Worm (Caenorhabditis elegans) whole organism, L1 larva: ENCODE measurements around the gene R08A2.1.

Experiments
- C04F5.9 ChIP-seq: sonication (generic microtip); optimal IDR thresholded peaks from 2 replicates; lab custom pipeline; 2016; ENCODE audit warnings: missing genetic modification characterization, missing compliant biosample characterization
- F16B12.6 ChIP-seq: fragments of 150-350 bp; optimal IDR thresholded peaks from 2 replicates; lab custom pipeline; 2014; ENCODE audit warnings: missing biosample characterization, missing genetic modification characterization
- Y116A8C.19 ChIP-seq: sonication (generic microtip); optimal IDR thresholded peaks from 2 replicates; lab custom pipeline; 2016; ENCODE audit warnings: missing compliant biosample characterization, missing genetic modification characterization, borderline replicate concordance
- aha-1 ChIP-seq: fragments of 150-350 bp; optimal IDR thresholded peaks from 2 replicates; lab custom pipeline; 2014; ENCODE audit warnings: missing biosample characterization, missing genetic modification characterization
- ama-1 ChIP-seq: fragments of 150-350 bp; optimal IDR thresholded peaks from 2 replicates; lab custom pipeline; 2014
- blmp-1 ChIP-seq: fragments of 150-350 bp; optimal IDR thresholded peaks from 2 replicates; lab custom pipeline; 2014; ENCODE audit warnings: missing biosample characterization, missing genetic modification characterization
- ceh-63 ChIP-seq: fragments of 200-800 bp; sonication (Bioruptor generic); optimal IDR thresholded peaks from 2 replicates; lab custom pipeline; 2018; ENCODE audit warnings: mild to moderate bottlenecking, missing genetic modification characterization, missing compliant biosample characterization
- ceh-8 ChIP-seq: fragments of 200-800 bp; sonication (Bioruptor generic); optimal IDR thresholded peaks from 2 replicates; lab custom pipeline; 2018; ENCODE audit warnings: mild to moderate bottlenecking, missing genetic modification characterization, moderate library complexity, missing compliant biosample characterization
- dpl-1 ChIP-seq, 3 experiments: fragments of 150-350 bp in 2 of 3; sonication (generic microtip) in 1 of 3; optimal IDR thresholded peaks; 2 replicates each; lab custom pipeline; 2014 to 2017; ENCODE audit warnings: missing biosample characterization in 3 of 3, missing genetic modification characterization in 3 of 3, missing genetic modification reagents in 3 of 3
- dsc-1 ChIP-seq: sonication (generic microtip); optimal IDR thresholded peaks from 2 replicates; lab custom pipeline; 2016; ENCODE audit warnings: mild to moderate bottlenecking, missing genetic modification characterization, missing compliant biosample characterization
- efl-1 ChIP-seq, 4 experiments: fragments of 150-350 bp; optimal IDR thresholded peaks in 3 of 4; peaks in 1 of 4; 1 replicate in 1 of 4; 2 replicates in 3 of 4; lab custom pipeline; 2014; ENCODE audit warnings: missing biosample characterization in 2 of 4, missing genetic modification characterization in 2 of 4, missing genetic modification reagents in 2 of 4
- efl-3 ChIP-seq: fragments of 200-800 bp; sonication (Bioruptor generic); optimal IDR thresholded peaks from 2 replicates; lab custom pipeline; 2018; ENCODE audit warnings: mild to moderate bottlenecking, missing genetic modification characterization, missing compliant biosample characterization
- egl-27 ChIP-seq, 2 experiments: fragments of 150-350 bp in 1 of 2; sonication (generic microtip); optimal IDR thresholded peaks; 3 replicates each; lab custom pipeline; 2017 to 2018; ENCODE audit warnings: missing biosample characterization in 2 of 2, missing genetic modification characterization in 2 of 2, missing genetic modification reagents in 2 of 2
- fos-1 ChIP-seq: fragments of 150-350 bp; optimal IDR thresholded peaks from 2 replicates; lab custom pipeline; 2014; ENCODE audit warnings: missing biosample characterization, missing genetic modification characterization
- hlh-17 ChIP-seq: fragments of 200-800 bp; sonication (Bioruptor generic); optimal IDR thresholded peaks from 2 replicates; lab custom pipeline; 2018; ENCODE audit warnings: missing genetic modification characterization, mild to moderate bottlenecking, missing compliant biosample characterization, moderate library complexity, borderline replicate concordance
- isw-1 ChIP-seq: fragments of 200-800 bp; sonication (Bioruptor generic); IDR thresholded peaks from 2 replicates; pipeline ENCODE4 v1.3.6; 2022; ENCODE audit warnings: missing genetic modification characterization, missing compliant biosample characterization
- jun-1 ChIP-seq: fragments of 150-350 bp; optimal IDR thresholded peaks from 2 replicates; lab custom pipeline; 2014; ENCODE audit warnings: missing biosample characterization, missing genetic modification reagents, missing genetic modification characterization
- lin-13 ChIP-seq: fragments of 150-350 bp; optimal IDR thresholded peaks from 2 replicates; lab custom pipeline; 2014; ENCODE audit warnings: missing biosample characterization, missing genetic modification reagents, missing genetic modification characterization
- lir-3 ChIP-seq: sonication (generic microtip); optimal IDR thresholded peaks from 2 replicates; lab custom pipeline; 2016; ENCODE audit warnings: mild to moderate bottlenecking, missing genetic modification characterization, moderate library complexity, missing compliant biosample characterization; ENCODE audit not compliant: poor library complexity
- lsy-2 ChIP-seq, 2 experiments: fragments of 150-350 bp; optimal IDR thresholded peaks; 2 replicates each; lab custom pipeline; 2014; ENCODE audit warnings: missing biosample characterization in 2 of 2, missing genetic modification characterization in 2 of 2
- mab-9 ChIP-seq: fragments of 200-800 bp; sonication (Bioruptor generic); IDR thresholded peaks from 2 replicates; pipeline ENCODE4 v1.3.6; 2022; ENCODE audit warnings: missing genetic modification reagents, missing genetic modification characterization, missing compliant biosample characterization
- mef-2 ChIP-seq: fragments of 150-350 bp; optimal IDR thresholded peaks from 2 replicates; lab custom pipeline; 2014; ENCODE audit warnings: missing biosample characterization, missing genetic modification characterization
- mep-1 ChIP-seq: fragments of 150-350 bp; optimal IDR thresholded peaks from 2 replicates; lab custom pipeline; 2014; ENCODE audit warnings: missing biosample characterization, missing genetic modification characterization
- nhr-11 ChIP-seq: fragments of 150-350 bp; optimal IDR thresholded peaks from 2 replicates; lab custom pipeline; 2014; ENCODE audit warnings: missing biosample characterization, missing genetic modification characterization
- nhr-12 ChIP-seq: sonication (generic microtip); optimal IDR thresholded peaks from 2 replicates; lab custom pipeline; 2017; ENCODE audit warnings: missing biosample characterization, missing genetic modification characterization
- nhr-19 ChIP-seq: fragments of 200-800 bp; sonication (Bioruptor generic); conservative IDR thresholded peaks from 2 replicates; pipeline ENCODE4 v1.3.6; 2022; ENCODE audit warnings: missing genetic modification characterization, missing compliant biosample characterization
- nhr-20 ChIP-seq: sonication (generic microtip); optimal IDR thresholded peaks from 2 replicates; lab custom pipeline; 2016; ENCODE audit warnings: mild to moderate bottlenecking, missing genetic modification characterization, missing compliant biosample characterization
- nhr-237 ChIP-seq: fragments of 150-350 bp; optimal IDR thresholded peaks from 2 replicates; lab custom pipeline; 2014; ENCODE audit warnings: missing biosample characterization, missing genetic modification characterization
- nhr-28 ChIP-seq: fragments of 150-350 bp; optimal IDR thresholded peaks from 2 replicates; lab custom pipeline; 2014; ENCODE audit warnings: missing biosample characterization, missing genetic modification characterization
- nhr-47 ChIP-seq: sonication (generic microtip); optimal IDR thresholded peaks from 2 replicates; lab custom pipeline; 2016; ENCODE audit warnings: mild to moderate bottlenecking, missing genetic modification characterization, moderate library complexity, missing compliant biosample characterization
- nhr-76 ChIP-seq: sonication (generic microtip); optimal IDR thresholded peaks from 2 replicates; lab custom pipeline; 2017; ENCODE audit warnings: missing biosample characterization, missing genetic modification characterization
- nhr-77 ChIP-seq: fragments of 150-350 bp; optimal IDR thresholded peaks from 2 replicates; lab custom pipeline; 2014; ENCODE audit warnings: missing biosample characterization, missing genetic modification characterization
- nhr-90 ChIP-seq: sonication (generic microtip); optimal IDR thresholded peaks from 2 replicates; lab custom pipeline; 2016; ENCODE audit warnings: mild to moderate bottlenecking, missing genetic modification characterization, missing compliant biosample characterization; ENCODE audit not compliant: poor library complexity
- pqm-1 ChIP-seq: sonication (generic microtip); optimal IDR thresholded peaks from 3 replicates; lab custom pipeline; 2017; ENCODE audit warnings: missing biosample characterization, missing genetic modification characterization
- rnt-1 ChIP-seq: sonication (generic microtip); optimal IDR thresholded peaks from 2 replicates; lab custom pipeline; 2016; ENCODE audit warnings: mild to moderate bottlenecking, missing genetic modification characterization, moderate library complexity, missing compliant biosample characterization
- skn-1 ChIP-seq: fragments of 150-350 bp; optimal IDR thresholded peaks from 2 replicates; lab custom pipeline; 2014; ENCODE audit warnings: missing biosample characterization, missing genetic modification characterization
- snpc-4 ChIP-seq: fragments of 150-350 bp; optimal IDR thresholded peaks from 2 replicates; lab custom pipeline; 2014; ENCODE audit warnings: missing biosample characterization, missing genetic modification characterization
- snu-23 ChIP-seq: sonication (generic microtip); optimal IDR thresholded peaks from 2 replicates; lab custom pipeline; 2016; ENCODE audit warnings: missing genetic modification characterization, missing compliant biosample characterization
- sptf-1 ChIP-seq: fragments of 150-350 bp; optimal IDR thresholded peaks from 2 replicates; lab custom pipeline; 2014; ENCODE audit warnings: missing biosample characterization, missing genetic modification characterization
- sup-37 ChIP-seq: fragments of 200-800 bp; sonication (Bioruptor generic); optimal IDR thresholded peaks from 2 replicates; lab custom pipeline; 2018; ENCODE audit warnings: mild to moderate bottlenecking, missing genetic modification characterization, missing compliant biosample characterization
- swsn-7 ChIP-seq: sonication (generic microtip); optimal IDR thresholded peaks from 2 replicates; lab custom pipeline; 2016; ENCODE audit warnings: missing genetic modification characterization, missing compliant biosample characterization
- tbx-2 ChIP-seq: sonication (generic microtip); optimal IDR thresholded peaks from 2 replicates; lab custom pipeline; 2016; ENCODE audit warnings: missing genetic modification characterization, missing compliant biosample characterization
- unc-130 ChIP-seq: fragments of 150-350 bp; optimal IDR thresholded peaks from 2 replicates; lab custom pipeline; 2017; ENCODE audit warnings: missing biosample characterization, missing genetic modification characterization, inconsistent platforms
- unc-86 ChIP-seq: sonication (generic microtip); optimal IDR thresholded peaks from 2 replicates; lab custom pipeline; 2016; ENCODE audit warnings: missing genetic modification characterization, missing compliant biosample characterization
- xbp-1 ChIP-seq: sonication (generic microtip); optimal IDR thresholded peaks from 2 replicates; lab custom pipeline; 2016; ENCODE audit warnings: missing genetic modification characterization, missing compliant biosample characterization
- zag-1 ChIP-seq: fragments of 150-350 bp; optimal IDR thresholded peaks from 2 replicates; lab custom pipeline; 2014; ENCODE audit warnings: missing biosample characterization, missing genetic modification characterization
- zip-4 ChIP-seq: fragments of 200-800 bp; sonication (Bioruptor generic); optimal IDR thresholded peaks from 2 replicates; lab custom pipeline; 2018; ENCODE audit warnings: mild to moderate bottlenecking, missing genetic modification characterization, moderate library complexity, missing compliant biosample characterization

The R08A2.1 gene

ce11 chrV:14744824-14745223 is 25.4 kb upstream of the R08A2.1 start:
- TF ChIP-seq nhr-237 (tag; lab: Kevin White, UChicago), result no peak
- no peak for TF ChIP-seq mab-9 (GFP tag; lab: Robert Waterston, UW)
- no peak for TF ChIP-seq lin-13 (GFP tag; lab: Kevin White, UChicago)
- no peak for TF ChIP-seq snu-23 (GFP tag; lab: Kevin White, UChicago)

ce11 chrV:14741233-14741632 is 21.8 kb upstream of the R08A2.1 start, which contains the start of gene Y50E8A.6:
Gene Y50E8A.6 (minus strand): TSS chrV:14741333.
- TF ChIP-seq xbp-1 (tag; lab: Kevin White, UChicago) (no peak), mep-1 (no peak), nhr-77 (no peak), skn-1 (no peak), C04F5.9 (tag; lab: Kevin White, UChicago) (no peak), tbx-2 (tag; lab: Kevin White, UChicago) (no peak), Y116A8C.19 (no peak), nhr-28 (tag; lab: Kevin White, UChicago) (no peak)

DNA sequence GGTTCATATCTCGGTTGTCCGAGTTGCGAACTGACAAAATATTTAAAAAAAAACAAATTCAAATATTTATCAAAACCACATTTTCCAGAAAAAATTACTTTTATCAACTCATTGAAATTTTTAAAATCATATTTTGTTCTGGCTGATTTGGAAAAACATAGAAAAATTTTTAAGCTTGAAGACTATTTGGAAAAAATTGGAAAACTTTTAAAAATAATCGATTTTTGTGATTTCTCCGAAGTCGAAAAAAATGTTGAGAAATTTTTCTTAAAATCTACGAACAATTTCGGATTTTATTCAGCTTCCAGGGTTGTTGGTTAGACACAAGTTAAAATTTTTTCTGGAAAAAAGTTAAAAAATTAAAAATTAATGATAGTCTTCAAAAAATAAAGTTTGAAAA is 17.5 kb upstream of the R08A2.1 start, which contains the start of gene Y50E8A.5:
Gene Y50E8A.5, minus strand, starts transcription at position 101 of the 400 bp plus-strand sequence.
- TF ChIP-seq ceh-63 (GFP tag; lab: Kevin White, UChicago) (no peak), nhr-90 (tag; lab: Kevin White, UChicago) (no peak), lir-3 (tag; lab: Kevin White, UChicago) (no peak), rnt-1 (tag; lab: Kevin White, UChicago) (no peak), ama-1 (lab: Kevin White, UChicago) (no peak), unc-130 (no peak), lin-13 (GFP tag; lab: Kevin White, UChicago) (no peak), blmp-1 (no peak), swsn-7 (no peak), efl-3 (no peak), nhr-11 (tag; lab: Kevin White, UChicago) (no peak), nhr-20 (no peak), nhr-47 (no peak), pqm-1 (tag; lab: Kevin White, UChicago) (no peak), zip-4 (no peak), dsc-1 (tag; lab: Kevin White, UChicago) (no peak), lsy-2 (tag; optimal IDR thresholded peaks at IDR 0.05; lab: Kevin White, UChicago) (no peak), fos-1 (tag; lab: Kevin White, UChicago) (no peak), hlh-17 (GFP tag; lab: Kevin White, UChicago) (no peak)

ce11 chrV:14734187-14734765 is 14.9 kb upstream of the R08A2.1 start, which contains the start of gene unc-61:
Gene unc-61 (minus strand): TSS chrV:14734237.
- peak; percentile 83 to 91 (median 87) for TF ChIP-seq dpl-1 (GFP tag; optimal IDR thresholded peaks at IDR 0.05; lab: Kevin White, UChicago)
- TF ChIP-seq ceh-8, result no peak
- no peak for TF ChIP-seq zip-4
- no peak for TF ChIP-seq snpc-4
- TF ChIP-seq nhr-76 (tag; lab: Kevin White, UChicago), result no peak
- TF ChIP-seq lir-3 (tag; lab: Kevin White, UChicago), result no peak
- no peak for TF ChIP-seq aha-1 (tag; lab: Kevin White, UChicago)
- no peak for TF ChIP-seq dsc-1 (tag; lab: Kevin White, UChicago)
- TF ChIP-seq mab-9 (GFP tag; lab: Robert Waterston, UW), result no peak
- no peak for TF ChIP-seq tbx-2 (tag; lab: Kevin White, UChicago)
- peak; percentile 21 for TF ChIP-seq nhr-20
- TF ChIP-seq egl-27 (tag; optimal IDR thresholded peaks at IDR 0.05; lab: Kevin White, UChicago), result no peak
- TF ChIP-seq lin-13 (GFP tag; lab: Kevin White, UChicago), result no peak
- no peak for TF ChIP-seq mef-2 (tag; lab: Kevin White, UChicago)
- 0 out of 2 replicates have a peak, but pooled peaks have one; percentile 7 for TF ChIP-seq isw-1 (GFP tag; lab: Robert Waterston, UW)
- peak; percentile 35 for TF ChIP-seq F16B12.6 (tag; lab: Kevin White, UChicago)
- no peak for TF ChIP-seq unc-86
- no peak for TF ChIP-seq ceh-63 (GFP tag; lab: Kevin White, UChicago)
- no peak for TF ChIP-seq nhr-12 (tag; lab: Kevin White, UChicago)
- peak; percentile 24; the same call in 1 of the 2 replicates for TF ChIP-seq nhr-19 (GFP tag; lab: Robert Waterston, UW)
- TF ChIP-seq jun-1 (tag; lab: Kevin White, UChicago), result no peak
- no peak for TF ChIP-seq sptf-1 (tag; lab: Kevin White, UChicago)
- TF ChIP-seq fos-1 (tag; lab: Kevin White, UChicago), result no peak
- no peak for TF ChIP-seq zag-1 (tag; lab: Kevin White, UChicago)
- no peak for TF ChIP-seq C04F5.9 (tag; lab: Kevin White, UChicago)
- peak; percentile 91 to 96 for TF ChIP-seq efl-1 (optimal IDR thresholded peaks at IDR 0.05; lab: Kevin White, UChicago)
- peak; percentile 89 to 99 for TF ChIP-seq efl-1 (GFP tag; optimal IDR thresholded peaks at IDR 0.05 in 1 of 2; lab: Kevin White, UChicago)
- no peak for TF ChIP-seq sup-37 (GFP tag; lab: Kevin White, UChicago)
